Fruit fly (Drosophila melanogaster) whole organism, embryonic: ENCODE measurements around the gene CG34284.

Source experiments
- Abd-B ChIP-seq: fragments of 200-800 bp; sonication (Bioruptor generic); optimal IDR thresholded peaks from 2 replicates; lab custom pipeline; 2018; ENCODE audit warnings: missing biosample characterization, mild to moderate bottlenecking, missing genetic modification characterization, moderate library complexity
- Ada2b ChIP-seq: fragments of 200-800 bp; sonication (Bioruptor generic); IDR thresholded peaks from 2 replicates; pipeline ENCODE4 v1.3.6; 2022; ENCODE audit warnings: missing biosample characterization, missing genetic modification characterization
- Atf-2 ChIP-seq: fragments of 200-800 bp; sonication (Bioruptor generic); optimal IDR thresholded peaks from 2 replicates; lab custom pipeline; 2016; ENCODE audit warnings: missing biosample characterization, missing genetic modification characterization
- Atf6 ChIP-seq: fragments of 200-800 bp; sonication (Bioruptor generic); IDR thresholded peaks from 2 replicates; pipeline ENCODE4 v1.3.6; 2022; ENCODE audit warnings: missing biosample characterization, missing genetic modification characterization
- CG10267 ChIP-seq: fragments of 200-800 bp; sonication (Bioruptor generic); optimal IDR thresholded peaks from 2 replicates; lab custom pipeline; 2018; ENCODE audit warnings: missing biosample characterization, mild to moderate bottlenecking, missing genetic modification characterization, moderate library complexity
- CG10654 ChIP-seq: fragments of 200-800 bp; sonication (Bioruptor generic); optimal IDR thresholded peaks from 2 replicates; lab custom pipeline; 2016; ENCODE audit warnings: missing biosample characterization, missing genetic modification characterization
- CG11093 ChIP-seq: fragments of 200-800 bp; sonication (Bioruptor generic); IDR thresholded peaks from 3 replicates; pipeline ENCODE4 v1.3.6; 2022; ENCODE audit warnings: missing biosample characterization, missing genetic modification characterization
- CG16815 ChIP-seq: fragments of 200-800 bp; sonication (Bioruptor generic); optimal IDR thresholded peaks from 3 replicates; lab custom pipeline; 2017; ENCODE audit warnings: missing biosample characterization, mild to moderate bottlenecking, missing genetic modification characterization
- CG17802 ChIP-seq: fragments of 200-800 bp; sonication (Bioruptor generic); optimal IDR thresholded peaks from 2 replicates; lab custom pipeline; 2018; ENCODE audit warnings: missing biosample characterization, mild to moderate bottlenecking, missing genetic modification characterization, moderate library complexity
- CG18764 ChIP-seq: fragments of 200-800 bp; sonication (Bioruptor generic); optimal IDR thresholded peaks from 3 replicates; lab custom pipeline; 2016; ENCODE audit warnings: missing biosample characterization, missing genetic modification characterization
- CG2678 ChIP-seq: fragments of 200-800 bp; sonication (Bioruptor generic); optimal IDR thresholded peaks from 3 replicates; lab custom pipeline; 2019; ENCODE audit warnings: missing biosample characterization, mild to moderate bottlenecking, missing genetic modification characterization, moderate library complexity
- CG32767 ChIP-seq: fragments of 200-800 bp; sonication (Bioruptor generic); IDR thresholded peaks from 2 replicates; pipeline ENCODE4 v1.3.6; 2022; ENCODE audit warnings: missing biosample characterization, missing genetic modification characterization
- CG43689 ChIP-seq: fragments of 200-800 bp; sonication (Bioruptor generic); IDR thresholded peaks from 2 replicates; pipeline ENCODE4 v1.3.6; 2022; ENCODE audit warnings: missing biosample characterization, missing genetic modification characterization
- CG6254 ChIP-seq: fragments of 200-800 bp; sonication (Bioruptor generic); optimal IDR thresholded peaks from 3 replicates; lab custom pipeline; 2017; ENCODE audit warnings: mild to moderate bottlenecking, missing biosample characterization, missing genetic modification reagents, missing genetic modification characterization
- CG6683 ChIP-seq: fragments of 200-800 bp; sonication (Bioruptor generic); optimal IDR thresholded peaks from 2 replicates; lab custom pipeline; 2017; ENCODE audit warnings: missing biosample characterization, mild to moderate bottlenecking, missing genetic modification characterization, missing genetic modification reagents
- CG7745 ChIP-seq: fragments of 200-800 bp; sonication (Bioruptor generic); optimal IDR thresholded peaks from 2 replicates; lab custom pipeline; 2018; ENCODE audit warnings: missing biosample characterization, mild to moderate bottlenecking, missing genetic modification characterization, moderate library complexity
- CG8089 ChIP-seq: fragments of 200-800 bp; sonication (Bioruptor generic); optimal IDR thresholded peaks from 3 replicates; lab custom pipeline; 2016; ENCODE audit warnings: missing biosample characterization, missing genetic modification characterization
- CHES-1-like ChIP-seq: fragments of 200-800 bp; sonication (Bioruptor generic); optimal IDR thresholded peaks from 2 replicates; lab custom pipeline; 2016; ENCODE audit warnings: missing biosample characterization, missing genetic modification characterization
- CkIIα-i1 ChIP-seq: fragments of 200-800 bp; sonication (Bioruptor generic); IDR thresholded peaks from 2 replicates; pipeline ENCODE4 v1.3.6; 2022; ENCODE audit warnings: missing biosample characterization, missing genetic modification characterization
- D19B ChIP-seq: fragments of 200-800 bp; sonication (Bioruptor generic); optimal IDR thresholded peaks from 2 replicates; lab custom pipeline; 2017; ENCODE audit warnings: missing biosample characterization, mild to moderate bottlenecking, missing genetic modification characterization
- GATAe ChIP-seq: fragments of 200-800 bp; sonication (Bioruptor generic); conservative IDR thresholded peaks from 2 replicates; pipeline ENCODE4 v1.3.6; 2022; ENCODE audit warnings: missing biosample characterization, missing genetic modification characterization
- HLHmδ ChIP-seq: fragments of 200-800 bp; sonication (Bioruptor generic); optimal IDR thresholded peaks from 2 replicates; lab custom pipeline; 2018; ENCODE audit warnings: missing biosample characterization, mild to moderate bottlenecking, missing genetic modification characterization, moderate library complexity
- Jarid2 ChIP-seq: fragments of 200-800 bp; sonication (Bioruptor generic); optimal IDR thresholded peaks from 3 replicates; lab custom pipeline; 2017; ENCODE audit warnings: mild to moderate bottlenecking, missing biosample characterization, missing genetic modification reagents, missing genetic modification characterization
- Kr ChIP-seq: fragments of 200-800 bp; sonication (Bioruptor generic); optimal IDR thresholded peaks from 2 replicates; lab custom pipeline; 2017; ENCODE audit warnings: missing biosample characterization, mild to moderate bottlenecking, missing genetic modification characterization
- Lim3 ChIP-seq: fragments of 200-800 bp; sonication (Bioruptor generic); IDR thresholded peaks from 2 replicates; pipeline ENCODE4 v1.3.6; 2022; ENCODE audit warnings: missing biosample characterization, missing genetic modification characterization
- NC2α ChIP-seq: fragments of 200-800 bp; sonication (Bioruptor generic); optimal IDR thresholded peaks from 2 replicates; lab custom pipeline; 2016; ENCODE audit warnings: missing biosample characterization, missing genetic modification characterization
- Rx ChIP-seq: fragments of 200-800 bp; sonication (Bioruptor generic); IDR thresholded peaks from 2 replicates; pipeline ENCODE4 v1.3.6; 2022; ENCODE audit warnings: missing biosample characterization, missing genetic modification characterization
- Spps ChIP-seq: fragments of 200-800 bp; sonication (Bioruptor generic); optimal IDR thresholded peaks from 2 replicates; lab custom pipeline; 2018; ENCODE audit warnings: missing biosample characterization, mild to moderate bottlenecking, missing genetic modification characterization
- Tbp ChIP-seq: fragments of >200 bp; optimal IDR thresholded peaks from 2 replicates; lab custom pipeline; 2018; ENCODE audit warnings: missing biosample characterization, missing genetic modification characterization
- ase ChIP-seq: fragments of 200-800 bp; sonication (Bioruptor generic); IDR thresholded peaks from 3 replicates; pipeline ENCODE4 v1.3.6; 2022; ENCODE audit warnings: missing biosample characterization, missing genetic modification characterization
- chinmo ChIP-seq: fragments of 200-800 bp; sonication (Bioruptor generic); IDR thresholded peaks from 4 replicates; pipeline ENCODE4 v1.3.6; 2022; ENCODE audit warnings: missing biosample characterization, missing genetic modification characterization; ENCODE audit not compliant: partially characterized antibody
- crc ChIP-seq: fragments of 200-800 bp; sonication (Bioruptor generic); optimal IDR thresholded peaks from 2 replicates; lab custom pipeline; 2016; ENCODE audit warnings: missing biosample characterization, missing genetic modification characterization
- crol ChIP-seq: fragments of 200-800 bp; sonication (Bioruptor generic); IDR thresholded peaks from 2 replicates; pipeline ENCODE4 v1.3.6; 2022; ENCODE audit warnings: missing biosample characterization, missing genetic modification characterization
- dimm ChIP-seq: fragments of 200-800 bp; sonication (Bioruptor generic); IDR thresholded peaks from 2 replicates; pipeline ENCODE4 v1.3.6; 2022; ENCODE audit warnings: missing biosample characterization, missing genetic modification characterization
- gfzf ChIP-seq: fragments of 200-800 bp; sonication (Bioruptor generic); optimal IDR thresholded peaks from 2 replicates; lab custom pipeline; 2016; ENCODE audit warnings: missing biosample characterization, mild to moderate bottlenecking, missing genetic modification characterization, moderate library complexity
- grn ChIP-seq: fragments of 200-800 bp; sonication (Bioruptor generic); optimal IDR thresholded peaks from 3 replicates; lab custom pipeline; 2017; ENCODE audit warnings: missing biosample characterization, missing genetic modification characterization
- hth ChIP-seq: fragments of >200 bp; optimal IDR thresholded peaks from 2 replicates; lab custom pipeline; 2017; ENCODE audit warnings: inconsistent platforms
- ken ChIP-seq: fragments of 200-800 bp; sonication (Bioruptor generic); IDR thresholded peaks from 3 replicates; pipeline ENCODE4 v1.3.6; 2022; ENCODE audit warnings: missing biosample characterization, missing genetic modification characterization
- kni ChIP-seq: fragments of 200-800 bp; sonication (Bioruptor generic); optimal IDR thresholded peaks from 3 replicates; lab custom pipeline; 2017; ENCODE audit warnings: mild to moderate bottlenecking, missing biosample characterization, missing genetic modification reagents, missing genetic modification characterization
- nerfin-1 ChIP-seq: fragments of 200-800 bp; sonication (Bioruptor generic); optimal IDR thresholded peaks from 3 replicates; lab custom pipeline; 2019; ENCODE audit warnings: missing biosample characterization, mild to moderate bottlenecking, missing genetic modification characterization, moderate library complexity
- otp ChIP-seq: fragments of 200-800 bp; sonication (Bioruptor generic); IDR thresholded peaks from 3 replicates; pipeline ENCODE4, ENCODE4 v1.3.6; 2022; ENCODE audit warnings: missing biosample characterization, missing genetic modification characterization
- pb ChIP-seq: fragments of 200-800 bp; sonication (Bioruptor generic); optimal IDR thresholded peaks from 3 replicates; lab custom pipeline; 2016; ENCODE audit warnings: missing biosample characterization, missing genetic modification characterization
- slp2 ChIP-seq: fragments of 200-800 bp; sonication (Bioruptor generic); optimal IDR thresholded peaks from 2 replicates; lab custom pipeline; 2016; ENCODE audit warnings: missing biosample characterization, missing genetic modification characterization
- so ChIP-seq: fragments of 200-800 bp; sonication (Bioruptor generic); IDR thresholded peaks from 3 replicates; pipeline ENCODE4 v1.3.6; 2022; ENCODE audit warnings: missing biosample characterization, missing genetic modification characterization
- toy ChIP-seq: fragments of 200-800 bp; sonication (Bioruptor generic); IDR thresholded peaks from 2 replicates; pipeline ENCODE4 v1.3.6; 2022; ENCODE audit warnings: missing biosample characterization, missing genetic modification characterization
- twi ChIP-seq: fragments of 200-800 bp; optimal IDR thresholded peaks from 2 replicates; lab custom pipeline; 2019; ENCODE audit warnings: missing biosample characterization, mild to moderate bottlenecking, missing genetic modification characterization, moderate library complexity
- vfl ChIP-seq: fragments of 200-800 bp; sonication (Bioruptor generic); optimal IDR thresholded peaks from 2 replicates; lab custom pipeline; 2016; ENCODE audit warnings: missing biosample characterization, missing genetic modification characterization
- vvl ChIP-seq: fragments of 200-800 bp; sonication (Bioruptor generic); IDR thresholded peaks from 2 replicates; pipeline ENCODE4 v1.3.6; 2022; ENCODE audit warnings: missing biosample characterization, missing genetic modification characterization
- wor ChIP-seq: fragments of 200-800 bp; sonication (Bioruptor generic); IDR thresholded peaks from 2 replicates; pipeline ENCODE4 v1.3.6; 2022; ENCODE audit warnings: missing biosample characterization, missing genetic modification characterization
- z ChIP-seq: fragments of 200-800 bp; sonication (Bioruptor generic); IDR thresholded peaks from 3 replicates; pipeline ENCODE4 v1.3.6; 2022; ENCODE audit warnings: missing biosample characterization, missing genetic modification characterization
- zf30C ChIP-seq: fragments of 200-800 bp; sonication (Bioruptor generic); optimal IDR thresholded peaks from 3 replicates; lab custom pipeline; 2018; ENCODE audit warnings: missing biosample characterization, mild to moderate bottlenecking, missing genetic modification characterization

The CG34284 gene

DNA sequence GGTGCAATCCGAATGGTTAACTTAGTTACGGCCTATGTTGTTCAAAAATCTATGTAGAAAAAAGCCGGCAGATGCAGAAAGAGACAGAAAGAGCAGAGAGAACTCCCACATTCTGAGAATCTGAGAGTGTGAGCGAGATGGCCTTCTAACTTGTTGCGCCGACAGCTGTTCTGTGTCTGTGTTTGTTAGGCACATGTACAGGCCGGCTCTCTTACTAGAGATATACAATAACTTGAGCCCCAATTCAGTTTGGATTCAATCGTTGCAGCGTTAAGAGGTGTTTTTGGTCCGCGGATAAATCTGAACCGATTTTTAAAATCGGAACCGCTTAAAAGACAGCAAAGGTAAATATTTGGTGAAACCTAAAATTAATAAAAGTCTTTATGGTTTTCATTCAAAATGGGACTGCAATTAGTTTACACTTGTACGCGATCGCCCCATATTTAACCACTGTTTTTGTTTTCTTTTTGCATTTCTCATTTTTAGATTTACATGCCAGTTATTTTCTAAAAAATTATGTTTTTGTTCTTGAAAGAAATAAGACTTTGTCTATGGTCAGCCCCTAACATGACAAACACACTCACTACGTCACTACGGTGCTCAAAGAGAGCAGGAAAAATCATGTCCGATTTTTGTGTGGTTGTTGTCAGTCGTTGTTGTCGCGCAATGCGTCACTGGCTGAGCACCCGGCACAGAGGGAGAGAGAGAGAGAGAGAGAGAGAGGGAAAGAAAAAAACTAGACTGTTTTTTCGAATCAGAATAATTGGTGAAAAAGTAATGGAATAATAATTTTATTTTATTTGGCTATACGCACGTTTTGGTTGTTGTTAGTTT lies 21.3 kb upstream of the CG34284 start:
- no peak for TF ChIP-seq Ada2b (GFP tag; lab: Robert Waterston, UW)
- TF ChIP-seq CG32767 (GFP tag; lab: Robert Waterston, UW), result 0 out of 2 replicates have a peak, but pooled peaks have one; percentile 23
- 0 out of 2 replicates have a peak, but pooled peaks have one; percentile 11 for TF ChIP-seq crol (GFP tag; lab: Robert Waterston, UW)
- TF ChIP-seq Atf-2 (GFP tag; lab: Kevin White, UChicago), result no peak
- no peak for TF ChIP-seq otp
- no peak for TF ChIP-seq zf30C
- no peak for TF ChIP-seq CkIIα-i1
- TF ChIP-seq gfzf (GFP tag; lab: Kevin White, UChicago), result no peak
- no peak for TF ChIP-seq CG10267 (tag; lab: Kevin White, UChicago)
- TF ChIP-seq vfl (GFP tag; lab: Kevin White, UChicago), result no peak
- no peak for TF ChIP-seq CG6254
- TF ChIP-seq NC2α (GFP tag; lab: Kevin White, UChicago), result no peak
- TF ChIP-seq CG2678 (tag; lab: Kevin White, UChicago), result no peak
- TF ChIP-seq toy, result no peak
- no peak for TF ChIP-seq CG6683 (GFP tag; lab: Kevin White, UChicago)
- no peak for TF ChIP-seq Lim3 (GFP tag; lab: Robert Waterston, UW)
- no peak for TF ChIP-seq crc (GFP tag; lab: Kevin White, UChicago)
- no peak for TF ChIP-seq pb (GFP tag; lab: Kevin White, UChicago)
- TF ChIP-seq Atf6 (GFP tag; lab: Robert Waterston, UW), result no peak
- no peak for TF ChIP-seq CG8089 (GFP tag; lab: Kevin White, UChicago)
- TF ChIP-seq dimm (GFP tag; lab: Robert Waterston, UW), result no peak
- no peak for TF ChIP-seq hth (lab: Kevin White, UChicago)
- TF ChIP-seq CG18764 (GFP tag; lab: Kevin White, UChicago), result no peak
- TF ChIP-seq vvl, result no peak
- TF ChIP-seq ase, result no peak
- peak; percentile 13 for TF ChIP-seq twi (tag; lab: Kevin White, UChicago)
- TF ChIP-seq CHES-1-like (GFP tag; lab: Kevin White, UChicago), result no peak
- TF ChIP-seq Spps (tag; lab: Kevin White, UChicago), result no peak
- no peak for TF ChIP-seq wor (GFP tag; lab: Robert Waterston, UW)
- no peak for TF ChIP-seq CG43689
- no peak for TF ChIP-seq slp2 (GFP tag; lab: Kevin White, UChicago)
- TF ChIP-seq CG17802, result no peak
- TF ChIP-seq CG16815 (GFP tag; lab: Kevin White, UChicago), result no peak
- TF ChIP-seq CG7745 (tag; lab: Kevin White, UChicago), result no peak
- no peak for TF ChIP-seq so (GFP tag; lab: Robert Waterston, UW)
- no peak for TF ChIP-seq Tbp (GFP tag; lab: Kevin White, UChicago)
- TF ChIP-seq Jarid2 (GFP tag; lab: Kevin White, UChicago), result peak; percentile 72
- TF ChIP-seq ken, result no peak
- no peak for TF ChIP-seq kni (GFP tag; lab: Kevin White, UChicago)
- no peak for TF ChIP-seq Abd-B (GFP tag; lab: Kevin White, UChicago)
- no peak for TF ChIP-seq CG10654 (GFP tag; lab: Kevin White, UChicago)
- no peak for TF ChIP-seq GATAe
- no peak for TF ChIP-seq CG11093 (GFP tag; lab: Robert Waterston, UW)
- TF ChIP-seq chinmo (GFP tag; lab: Robert Waterston, UW), result peak; percentile 22; the same call in 1 of the 4 replicates
- TF ChIP-seq Rx (GFP tag; lab: Robert Waterston, UW), result no peak
- no peak for TF ChIP-seq Kr (GFP tag; lab: Kevin White, UChicago)
- no peak for TF ChIP-seq D19B (GFP tag; lab: Kevin White, UChicago)
- no peak for TF ChIP-seq nerfin-1
- TF ChIP-seq HLHmδ, result no peak
- no peak for TF ChIP-seq grn (GFP tag; lab: Kevin White, UChicago)
- TF ChIP-seq z (GFP tag; lab: Robert Waterston, UW), result peak; percentile 39; the same call in 1 of the 3 replicates
